Worm (Caenorhabditis elegans): ENCODE results near the gene ZK1320.5.

The ZK1320.5 gene

DNA sequence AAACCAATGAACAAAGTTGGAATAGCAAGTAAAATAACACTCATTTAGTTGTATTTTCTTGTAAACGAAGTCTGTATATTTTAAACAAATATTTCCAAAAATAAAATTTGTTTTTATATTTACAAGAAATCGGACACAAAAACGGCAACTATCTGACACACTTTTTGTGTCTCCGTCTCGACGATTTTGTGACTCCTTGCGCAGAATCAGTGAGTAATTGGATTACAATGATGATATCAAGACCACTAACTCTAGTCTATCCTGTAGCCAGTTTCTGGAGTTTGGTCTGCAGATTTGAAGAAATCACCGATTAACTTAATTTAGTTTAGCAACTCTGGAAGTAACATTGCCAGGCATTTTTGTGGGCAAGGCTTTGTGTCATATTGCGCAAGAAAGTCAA lies 2.7 kb downstream of the ZK1320.5 start, which contains the start of gene cyp-13A10:
cyp-13A10 (minus strand) TSS at position 88 of the 400 bp plus-strand sequence.
- TF ChIP-seq tab-1 (GFP tag; IDR thresholded peaks at IDR 0.05), result no peak
- no peak for TF ChIP-seq med-1 (GFP tag; optimal IDR thresholded peaks at IDR 0.05; ENCODE audit: insufficient read depth)
- TF ChIP-seq ztf-29 (GFP tag; IDR thresholded peaks at IDR 0.05), result no peak
- TF ChIP-seq ztf-23 (GFP tag; IDR thresholded peaks at IDR 0.05), result no peak
- TF ChIP-seq klf-2 (GFP tag; conservative IDR thresholded peaks at IDR 0.05), result no peak
- no peak for TF ChIP-seq cog-1 (tag; optimal IDR thresholded peaks at IDR 0.05)
- no peak for TF ChIP-seq flt-1 (GFP tag; IDR thresholded peaks at IDR 0.05)
- no peak for TF ChIP-seq ref-1 (GFP tag; conservative IDR thresholded peaks at IDR 0.05)
- TF ChIP-seq T22C8.4 (GFP tag; IDR thresholded peaks at IDR 0.05), result no peak

DNA sequence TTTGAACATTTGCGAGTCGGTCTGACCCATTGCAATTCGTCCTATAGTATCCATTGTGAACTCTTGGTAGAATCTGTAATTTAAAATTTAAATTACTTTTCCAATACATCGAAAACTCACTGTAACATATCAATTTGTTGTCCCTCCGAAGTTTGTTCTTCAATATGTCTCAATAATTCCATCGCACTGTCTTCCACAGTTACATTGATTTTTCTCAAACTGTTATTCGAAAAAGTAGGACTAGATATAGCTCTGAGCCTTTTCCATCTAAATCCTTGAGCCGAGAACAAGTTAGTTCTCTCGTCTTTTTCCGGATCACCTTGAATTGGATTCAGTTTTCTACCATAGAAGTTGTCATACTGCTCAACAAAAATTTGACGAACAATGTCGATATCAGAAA lies 3.3 kb downstream of the ZK1320.5 start:
- TF ChIP-seq cog-1 (tag; optimal IDR thresholded peaks at IDR 0.05) (no peak), klf-2 (GFP tag; conservative IDR thresholded peaks at IDR 0.05) (no peak), ref-1 (GFP tag; conservative IDR thresholded peaks at IDR 0.05) (no peak), med-1 (GFP tag; optimal IDR thresholded peaks at IDR 0.05; ENCODE audit: insufficient read depth) (no peak), ztf-29 (GFP tag; IDR thresholded peaks at IDR 0.05) (no peak), tab-1 (GFP tag; IDR thresholded peaks at IDR 0.05) (no peak), ztf-23 (GFP tag; IDR thresholded peaks at IDR 0.05) (no peak)

DNA sequence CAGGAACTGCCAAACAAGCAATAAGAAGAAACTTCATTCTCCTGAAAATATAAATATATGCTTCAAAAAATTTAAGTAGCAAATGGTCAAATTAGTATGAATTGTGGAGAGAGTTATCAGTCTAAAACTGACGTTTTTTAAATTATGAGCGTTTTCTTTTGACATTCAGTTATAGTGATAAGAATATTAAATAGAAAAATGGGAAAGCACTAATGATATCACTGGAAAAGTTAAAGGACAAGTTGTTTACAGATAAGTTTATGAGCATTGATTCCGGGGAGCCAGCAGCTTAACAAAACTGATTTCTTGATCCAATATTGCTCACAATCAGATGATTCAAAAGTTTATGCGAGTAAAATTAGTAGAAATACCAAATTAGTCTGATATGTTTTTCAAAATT lies 5.1 kb downstream of the ZK1320.5 start, which contains the start of gene ZK1320.3:
ZK1320.3 (minus strand) TSS at position 41 of the 400 bp plus-strand sequence.
- no peak for TF ChIP-seq med-1 (GFP tag; optimal IDR thresholded peaks at IDR 0.05; ENCODE audit: insufficient read depth)
- TF ChIP-seq T22C8.4 (GFP tag; IDR thresholded peaks at IDR 0.05), result no peak
- TF ChIP-seq klf-2 (GFP tag; conservative IDR thresholded peaks at IDR 0.05), result no peak

- no peak for TF ChIP-seq ztf-29 (GFP tag; IDR thresholded peaks at IDR 0.05)
- no peak for TF ChIP-seq flt-1 (GFP tag; IDR thresholded peaks at IDR 0.05)
- no peak for TF ChIP-seq T22C8.4 (GFP tag; IDR thresholded peaks at IDR 0.05)
- no peak for TF ChIP-seq tab-1 (GFP tag; IDR thresholded peaks at IDR 0.05)
- TF ChIP-seq ref-1 (GFP tag; conservative IDR thresholded peaks at IDR 0.05), result no peak
- TF ChIP-seq med-1 (GFP tag; optimal IDR thresholded peaks at IDR 0.05; ENCODE audit: insufficient read depth), result no peak
- no peak for TF ChIP-seq cog-1 (tag; optimal IDR thresholded peaks at IDR 0.05)
- no peak for TF ChIP-seq ztf-23 (GFP tag; IDR thresholded peaks at IDR 0.05)
- TF ChIP-seq klf-2 (GFP tag; conservative IDR thresholded peaks at IDR 0.05), result no peak
Observed at ce11 chrII:9658915-9659314, 6.6 kb downstream of the ZK1320.5 start, which contains the start of gene ZK1320.2. Gene ZK1320.2, minus strand, starts transcription at chrII:9659002.

ce11 chrII:9656210-9656755 lies 9.2 kb downstream of the ZK1320.5 start, which contains the start of gene gstk-1:
Gene gstk-1, plus strand, starts transcription at chrII:9656705.
- TF ChIP-seq flt-1 (GFP tag; IDR thresholded peaks at IDR 0.05) (no peak), klf-2 (GFP tag; conservative IDR thresholded peaks at IDR 0.05) (no peak), med-1 (GFP tag; optimal IDR thresholded peaks at IDR 0.05; ENCODE audit: insufficient read depth) (no peak), tab-1 (GFP tag; IDR thresholded peaks at IDR 0.05) (no peak), ztf-23 (GFP tag; IDR thresholded peaks at IDR 0.05) (no peak), ref-1 (GFP tag; conservative IDR thresholded peaks at IDR 0.05) (no peak), T22C8.4 (GFP tag; IDR thresholded peaks at IDR 0.05) (no peak), ztf-29 (GFP tag; IDR thresholded peaks at IDR 0.05) (no peak), cog-1 (tag; optimal IDR thresholded peaks at IDR 0.05) (no peak)

ce11 chrII:9655530-9656139 lies 9.8 kb downstream of the ZK1320.5 start, which contains the start of gene ZK1307.1:
Gene ZK1307.1, minus strand, starts transcription at chrII:9655580.
- no peak for TF ChIP-seq flt-1 (GFP tag; IDR thresholded peaks at IDR 0.05)
- no peak for TF ChIP-seq tab-1 (GFP tag; IDR thresholded peaks at IDR 0.05)
- no peak for TF ChIP-seq klf-2 (GFP tag; conservative IDR thresholded peaks at IDR 0.05)
- TF ChIP-seq ztf-23 (GFP tag; IDR thresholded peaks at IDR 0.05), result no peak
- TF ChIP-seq cog-1 (tag; optimal IDR thresholded peaks at IDR 0.05), result no peak
- no peak for TF ChIP-seq T22C8.4 (GFP tag; IDR thresholded peaks at IDR 0.05)
- TF ChIP-seq med-1 (GFP tag; optimal IDR thresholded peaks at IDR 0.05; ENCODE audit: insufficient read depth), result no peak
- TF ChIP-seq ref-1 (GFP tag; conservative IDR thresholded peaks at IDR 0.05), result no peak
- TF ChIP-seq ztf-29 (GFP tag; IDR thresholded peaks at IDR 0.05), result no peak

DNA sequence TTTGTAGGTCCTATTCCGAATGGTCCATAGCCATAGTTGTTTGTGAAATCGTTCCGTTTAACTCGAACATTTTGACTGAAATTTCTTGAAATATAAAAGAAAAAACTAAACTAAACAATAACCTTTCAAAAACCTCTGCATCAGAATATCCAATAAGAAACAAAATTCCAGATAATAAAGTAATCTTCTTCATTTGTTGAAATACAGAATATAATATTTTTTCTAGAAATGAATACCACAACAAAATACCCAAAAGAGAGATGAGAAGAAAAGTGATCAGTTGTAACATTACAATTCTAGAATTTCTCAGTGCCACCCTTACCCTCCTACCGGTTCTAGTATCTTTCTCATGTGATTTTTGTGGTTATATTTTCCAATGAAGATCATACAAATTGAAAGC lies 11.8 kb downstream of the ZK1320.5 start, which contains the start of gene ZK1307.2:
ZK1307.2 (minus strand) TSS at position 274 of the 400 bp plus-strand sequence.
- TF ChIP-seq ztf-29 (GFP tag; IDR thresholded peaks at IDR 0.05) (no peak), klf-2 (GFP tag; conservative IDR thresholded peaks at IDR 0.05) (no peak), cog-1 (tag; optimal IDR thresholded peaks at IDR 0.05) (no peak), ref-1 (GFP tag; conservative IDR thresholded peaks at IDR 0.05) (no peak)

DNA sequence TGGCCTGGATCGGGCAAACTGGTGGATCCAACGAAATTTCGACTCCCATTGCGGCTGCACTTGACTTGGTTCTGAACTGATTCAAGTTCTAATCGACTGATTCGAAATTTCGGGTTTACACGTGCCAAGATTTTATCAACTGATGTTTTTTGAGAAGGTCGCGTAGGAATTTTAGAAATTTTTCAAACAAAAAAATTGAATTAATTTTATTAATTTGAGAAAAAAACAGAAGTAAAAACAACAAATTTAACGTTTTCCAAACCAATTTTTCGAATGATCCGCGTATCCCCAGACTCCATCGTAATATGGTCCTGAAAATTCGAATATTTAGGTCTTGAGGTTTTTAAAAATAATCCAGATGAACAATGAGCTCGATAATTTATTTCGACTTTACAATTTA lies 12.6 kb downstream of the ZK1320.5 start, which contains the start of gene ZK1307.3:
ZK1307.3 (minus strand) TSS at position 101 of the 400 bp plus-strand sequence.
- TF ChIP-seq cog-1 (tag; optimal IDR thresholded peaks at IDR 0.05), result no peak
- no peak for TF ChIP-seq flt-1 (GFP tag; IDR thresholded peaks at IDR 0.05)
- TF ChIP-seq ztf-23 (GFP tag; IDR thresholded peaks at IDR 0.05), result no peak
- no peak for TF ChIP-seq T22C8.4 (GFP tag; IDR thresholded peaks at IDR 0.05)
- TF ChIP-seq ztf-29 (GFP tag; IDR thresholded peaks at IDR 0.05), result no peak
- no peak for TF ChIP-seq med-1 (GFP tag; optimal IDR thresholded peaks at IDR 0.05; ENCODE audit: insufficient read depth)
- no peak for TF ChIP-seq klf-2 (GFP tag; conservative IDR thresholded peaks at IDR 0.05)
- no peak for TF ChIP-seq tab-1 (GFP tag; IDR thresholded peaks at IDR 0.05)
- TF ChIP-seq ref-1 (GFP tag; conservative IDR thresholded peaks at IDR 0.05), result no peak

DNA sequence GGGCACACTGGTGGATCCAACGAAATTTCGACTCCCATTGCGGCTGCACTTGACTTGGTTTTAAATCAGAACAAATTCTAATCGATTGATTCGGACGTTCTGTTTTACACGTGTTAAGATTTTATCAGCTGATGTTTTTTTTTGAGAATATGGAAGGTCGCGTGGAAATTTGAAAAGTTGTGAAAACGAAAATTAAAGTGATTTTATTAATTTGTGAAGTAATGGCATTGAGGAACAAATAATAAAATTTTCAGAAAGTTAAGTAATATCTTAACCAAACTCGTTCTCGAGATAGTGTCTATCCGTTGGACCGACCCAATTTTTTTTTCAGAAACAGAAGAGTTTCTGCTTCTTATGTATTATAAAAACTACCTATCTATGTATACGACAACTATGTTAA lies 13.8 kb downstream of the ZK1320.5 start, which contains the start of gene ZK1307.4:
ZK1307.4 (minus strand) TSS at position 101 of the 400 bp plus-strand sequence.
- TF ChIP-seq ztf-23 (GFP tag; IDR thresholded peaks at IDR 0.05) (no peak), ztf-29 (GFP tag; IDR thresholded peaks at IDR 0.05) (no peak), tab-1 (GFP tag; IDR thresholded peaks at IDR 0.05) (no peak), T22C8.4 (GFP tag; IDR thresholded peaks at IDR 0.05) (no peak), klf-2 (GFP tag; conservative IDR thresholded peaks at IDR 0.05) (no peak), med-1 (GFP tag; optimal IDR thresholded peaks at IDR 0.05; ENCODE audit: insufficient read depth) (no peak), ref-1 (GFP tag; conservative IDR thresholded peaks at IDR 0.05) (no peak), flt-1 (GFP tag; IDR thresholded peaks at IDR 0.05) (no peak), cog-1 (tag; optimal IDR thresholded peaks at IDR 0.05) (no peak)
